Worm (Caenorhabditis elegans) whole organism, L2 larva: ENCODE measurements around the gene T19B10.5.

Experiments
- elt-1 ChIP-seq: fragments of 150-350 bp; optimal IDR thresholded peaks from 2 replicates; lab custom pipeline; 2014; ENCODE audit warnings: missing biosample characterization, missing genetic modification characterization
- nhr-129 ChIP-seq: fragments of 150-350 bp; optimal IDR thresholded peaks from 2 replicates; lab custom pipeline; 2014; ENCODE audit warnings: missing biosample characterization, missing genetic modification characterization
- unc-62 ChIP-seq: fragments of 150-350 bp; optimal IDR thresholded peaks from 2 replicates; lab custom pipeline; 2014; ENCODE audit warnings: missing biosample characterization, missing genetic modification reagents, missing genetic modification characterization
- zag-1 ChIP-seq: fragments of 150-350 bp; optimal IDR thresholded peaks from 2 replicates; lab custom pipeline; 2014; ENCODE audit warnings: missing biosample characterization, missing genetic modification characterization

ce11 chrV:11272848-11273247 is 38.4 kb downstream of the T19B10.5 start, which contains the start of gene clec-223:
- TF ChIP-seq zag-1 (no peak), nhr-129 (tag; lab: Kevin White, UChicago) (no peak), unc-62 (GFP tag; lab: Kevin White, UChicago) (no peak), elt-1 (tag; lab: Kevin White, UChicago) (no peak)
